Worm (Caenorhabditis elegans) whole organism, L4/young adult: ENCODE measurements around the gene mrpl-28.

Source experiments
- W03F9.2 ChIP-seq: fragments of 150-350 bp; optimal IDR thresholded peaks from 2 replicates; lab custom pipeline; 2014; ENCODE audit warnings: missing biosample characterization, missing genetic modification characterization
- dao-5 ChIP-seq: sonication (generic microtip); optimal IDR thresholded peaks from 2 replicates; lab custom pipeline; 2016; ENCODE audit warnings: missing genotype, missing genetic modification characterization, moderate library complexity, missing compliant biosample characterization
- him-1 ChIP-seq: sonication (generic microtip); optimal IDR thresholded peaks from 2 replicates; lab custom pipeline; 2016; ENCODE audit warnings: missing genotype, missing genetic modification reagents, missing genetic modification characterization, missing compliant biosample characterization

ce11 chrII:178993-179392, 23.2 kb upstream of the mrpl-28 start, which contains the start of gene T01D1.4:
- TF ChIP-seq W03F9.2: no peak
- no peak for TF ChIP-seq him-1
- no peak for TF ChIP-seq dao-5 (tag; lab: Kevin White, UChicago)
